Worm (Caenorhabditis elegans): ENCODE measurements around the gene flp-10.

DNA sequence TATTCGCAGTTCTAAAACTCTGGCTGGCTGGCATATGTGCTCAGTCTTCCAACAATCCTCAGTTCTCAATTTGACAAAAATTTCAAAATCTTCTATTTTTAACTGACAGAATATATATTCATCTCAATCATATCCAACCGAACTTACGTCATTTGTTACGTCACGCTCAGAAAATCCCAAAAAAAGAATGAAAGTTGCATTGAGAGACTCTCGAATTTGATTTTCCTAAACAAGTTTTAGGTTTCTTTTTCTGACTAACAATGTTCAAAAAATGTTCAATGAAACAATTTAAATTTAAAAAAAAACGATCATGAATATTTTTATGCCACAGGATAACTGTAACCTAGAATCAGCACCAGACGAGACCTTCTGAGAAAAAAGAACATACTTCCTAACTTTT is 29.2 kb downstream of the flp-10 start:
- TF ChIP-seq madf-9 (GFP tag; conservative IDR thresholded peaks at IDR 0.05) (no peak), unc-62 (GFP tag; optimal IDR thresholded peaks at IDR 0.05 in 1 of 2) (no peak), unc-62 (tag; optimal IDR thresholded peaks at IDR 0.05) (no peak), mes-2 (tag; optimal IDR thresholded peaks at IDR 0.05; ENCODE audit: poor library complexity, severe bottlenecking) (no peak), gei-8 (GFP tag; optimal IDR thresholded peaks at IDR 0.05) (no peak), Y48G9A.11 (GFP tag; IDR thresholded peaks at IDR 0.05) (no peak), skn-1 (tag; optimal IDR thresholded peaks at IDR 0.05) (no peak), Y75B8A.6 (GFP tag; IDR thresholded peaks at IDR 0.05) (no peak), attf-4 (tag; optimal IDR thresholded peaks at IDR 0.05) (no peak), fos-1 (tag; optimal IDR thresholded peaks at IDR 0.05) (no peak)
